Worm (Caenorhabditis elegans): ENCODE measurements around the gene T06D8.10.

DNA sequence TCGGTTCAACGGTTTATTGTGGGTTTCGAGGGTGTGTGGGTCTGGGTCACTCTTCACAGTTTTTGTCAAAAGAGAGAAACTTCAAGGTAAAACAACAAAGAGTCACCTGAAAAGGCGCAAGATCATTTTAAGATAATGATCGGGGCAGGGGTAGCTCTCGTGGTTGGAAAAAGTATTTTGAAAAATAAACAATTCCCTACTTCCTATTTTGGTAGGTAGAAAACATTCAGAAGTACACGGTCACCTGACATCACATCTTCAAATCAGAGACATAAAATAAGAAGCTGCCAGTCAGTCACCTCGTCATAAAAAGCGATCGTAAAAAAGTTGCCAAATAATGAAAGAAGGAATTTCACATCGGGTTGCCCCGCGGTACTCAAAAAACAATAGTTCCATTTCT lies 54.8 kb downstream of the T06D8.10 start:
- TF ChIP-seq scrt-1 (GFP tag; IDR thresholded peaks at IDR 0.05) (no peak), ama-1 (optimal IDR thresholded peaks at IDR 0.05) (no peak), aly-1 (tag; optimal IDR thresholded peaks at IDR 0.05) (no peak), B0310.2 (tag; optimal IDR thresholded peaks at IDR 0.05) (no peak), hmbx-1 (tag; optimal IDR thresholded peaks at IDR 0.05) (no peak), ceh-13 (GFP tag; optimal IDR thresholded peaks at IDR 0.05) (no peak), F13C5.2 (tag; optimal IDR thresholded peaks at IDR 0.05) (no peak)
